Fruit fly (Drosophila melanogaster) whole organism, pupa: ENCODE measurements around the gene snky.

Experiments used
- CG10348 ChIP-seq: fragments of 200-800 bp; sonication (Bioruptor generic); IDR thresholded peaks from 2 replicates; pipeline ENCODE4 v1.3.6; 2022; ENCODE audit warnings: missing biosample characterization, missing genetic modification characterization
- CG12605 ChIP-seq: fragments of 200-800 bp; sonication (Bioruptor generic); IDR thresholded peaks from 2 replicates; pipeline ENCODE4 v1.3.6; 2022; ENCODE audit warnings: missing biosample characterization, missing genetic modification characterization
- CG13204 ChIP-seq: fragments of 200-800 bp; sonication (Bioruptor generic); optimal IDR thresholded peaks from 2 replicates; lab custom pipeline; 2018; ENCODE audit warnings: missing biosample characterization, mild to moderate bottlenecking, missing genetic modification characterization, moderate library complexity
- CG14655 ChIP-seq: fragments of 200-800 bp; sonication (Bioruptor generic); optimal IDR thresholded peaks from 3 replicates; lab custom pipeline; 2017; ENCODE audit warnings: mild to moderate bottlenecking, missing biosample characterization, missing genetic modification reagents, missing genetic modification characterization
- CG15710 ChIP-seq: fragments of 200-800 bp; sonication (Bioruptor generic); optimal IDR thresholded peaks from 2 replicates; lab custom pipeline; 2018; ENCODE audit warnings: missing biosample characterization, mild to moderate bottlenecking, missing genetic modification characterization, moderate library complexity
- CG17806 ChIP-seq: fragments of 200-800 bp; sonication (Bioruptor generic); optimal IDR thresholded peaks from 2 replicates; lab custom pipeline; 2018; ENCODE audit warnings: missing biosample characterization, mild to moderate bottlenecking, missing genetic modification characterization, moderate library complexity
- CG32121 ChIP-seq: fragments of 200-800 bp; sonication (Bioruptor generic); IDR thresholded peaks from 2 replicates; pipeline ENCODE4 v1.3.6; 2022; ENCODE audit warnings: missing biosample characterization, missing genetic modification characterization
- CG34367 ChIP-seq: fragments of 200-800 bp; sonication (Bioruptor generic); optimal IDR thresholded peaks from 2 replicates; lab custom pipeline; 2018; ENCODE audit warnings: missing biosample characterization, mild to moderate bottlenecking, missing genetic modification characterization
- CG4496 ChIP-seq: fragments of 200-800 bp; sonication (Bioruptor generic); IDR thresholded peaks from 3 replicates; pipeline ENCODE4 v1.3.6; 2022; ENCODE audit warnings: missing biosample characterization, missing genetic modification characterization
- CG8159 ChIP-seq: fragments of 200-800 bp; sonication (Bioruptor generic); optimal IDR thresholded peaks from 3 replicates; lab custom pipeline; 2018; ENCODE audit warnings: missing biosample characterization, mild to moderate bottlenecking, missing genetic modification characterization, moderate library complexity
- CG8301 ChIP-seq: fragments of 200-800 bp; sonication (Bioruptor generic); optimal IDR thresholded peaks from 2 replicates; lab custom pipeline; 2018; ENCODE audit warnings: missing biosample characterization, mild to moderate bottlenecking, missing genetic modification characterization
- CG9948 ChIP-seq: fragments of 200-800 bp; sonication (Bioruptor generic); optimal IDR thresholded peaks from 2 replicates; lab custom pipeline; 2018; ENCODE audit warnings: missing biosample characterization, mild to moderate bottlenecking, missing genetic modification characterization, moderate library complexity
- D1 ChIP-seq: fragments of 200-800 bp; sonication (Bioruptor generic); optimal IDR thresholded peaks from 2 replicates; lab custom pipeline; 2018; ENCODE audit warnings: missing biosample characterization, mild to moderate bottlenecking, missing genetic modification characterization, moderate library complexity
- EcR ChIP-seq: fragments of 200-800 bp; sonication (Bioruptor generic); optimal IDR thresholded peaks from 3 replicates; lab custom pipeline; 2019; ENCODE audit warnings: missing biosample characterization, missing genetic modification characterization, mild to moderate bottlenecking, moderate library complexity, missing genetic modification reagents
- Ets98B ChIP-seq: fragments of 200-800 bp; sonication (Bioruptor generic); IDR thresholded peaks from 2 replicates; pipeline ENCODE4 v1.3.6; 2022; ENCODE audit warnings: missing biosample characterization, missing genetic modification characterization
- Pif1A ChIP-seq: fragments of 200-800 bp; sonication (Bioruptor generic); optimal IDR thresholded peaks from 3 replicates; lab custom pipeline; 2016; ENCODE audit warnings: missing biosample characterization, missing genetic modification characterization
- Pif1B ChIP-seq: fragments of 200-800 bp; sonication (Bioruptor generic); optimal IDR thresholded peaks from 3 replicates; lab custom pipeline; 2016; ENCODE audit warnings: missing biosample characterization, missing genetic modification characterization
- Snoo ChIP-seq: fragments of 200-800 bp; sonication (Bioruptor generic); optimal IDR thresholded peaks from 3 replicates; lab custom pipeline; 2017; ENCODE audit warnings: missing biosample characterization, mild to moderate bottlenecking, missing genetic modification characterization, inconsistent platforms
- fd96Ca ChIP-seq: fragments of 200-800 bp; sonication (Bioruptor generic); IDR thresholded peaks from 3 replicates; pipeline ENCODE4 v1.3.6; 2022; ENCODE audit warnings: missing biosample characterization, missing genetic modification characterization
- gl ChIP-seq: fragments of 200-800 bp; sonication (Bioruptor generic); optimal IDR thresholded peaks from 2 replicates; lab custom pipeline; 2018; ENCODE audit warnings: missing biosample characterization, mild to moderate bottlenecking, missing genetic modification characterization
- rn ChIP-seq: fragments of 200-800 bp; sonication (Bioruptor generic); IDR thresholded peaks from 2 replicates; pipeline ENCODE4 v1.3.6; 2022; ENCODE audit warnings: missing biosample characterization, missing genetic modification characterization

The snky gene

DNA sequence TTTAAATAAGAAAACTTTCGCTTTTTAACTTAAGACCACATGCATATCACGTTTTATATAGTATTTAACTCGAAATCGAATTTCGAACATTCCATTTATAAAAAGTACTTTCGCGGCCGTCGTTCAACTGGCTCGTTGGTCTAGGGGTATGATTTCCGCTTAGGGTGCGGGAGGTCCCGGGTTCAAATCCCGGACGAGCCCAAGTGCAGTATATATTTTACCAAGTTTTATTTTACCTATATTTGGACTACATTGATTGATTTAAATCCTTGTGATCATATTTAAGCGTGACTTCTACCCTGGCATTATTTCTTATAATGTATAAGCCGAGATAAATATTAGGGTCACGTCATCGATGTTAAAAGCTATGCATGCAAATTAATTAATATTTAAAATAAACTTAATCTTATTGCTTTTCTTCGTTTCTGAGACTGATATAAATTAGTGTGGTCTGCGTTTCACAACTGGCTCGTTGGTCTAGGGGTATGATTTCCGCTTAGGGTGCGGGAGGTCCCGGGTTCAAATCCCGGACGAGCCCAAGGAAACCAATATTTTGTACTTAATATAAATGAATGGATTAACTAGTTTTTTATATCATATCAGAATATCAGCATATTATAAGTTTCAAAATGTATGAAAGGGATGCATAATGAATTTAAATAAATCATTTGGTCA, 36.9 kb downstream of the snky start:
- TF ChIP-seq CG10348 (GFP tag; lab: Robert Waterston, UW) (no peak), Pif1A (no peak), CG13204 (no peak), CG4496 (GFP tag; lab: Robert Waterston, UW) (no peak), Pif1B (no peak), CG8159 (tag; lab: Kevin White, UChicago) (no peak), CG14655 (GFP tag; lab: Kevin White, UChicago) (no peak), CG9948 (tag; lab: Kevin White, UChicago) (no peak), rn (GFP tag; lab: Robert Waterston, UW) (no peak), CG32121 (no peak), EcR (GFP tag; lab: Kevin White, UChicago) (no peak), Snoo (tag; lab: Kevin White, UChicago) (no peak), CG8301 (tag; lab: Kevin White, UChicago) (no peak), D1 (no peak), fd96Ca (GFP tag; lab: Robert Waterston, UW) (no peak), Ets98B (GFP tag; lab: Robert Waterston, UW) (no peak), CG17806 (tag; lab: Kevin White, UChicago) (no peak)

DNA sequence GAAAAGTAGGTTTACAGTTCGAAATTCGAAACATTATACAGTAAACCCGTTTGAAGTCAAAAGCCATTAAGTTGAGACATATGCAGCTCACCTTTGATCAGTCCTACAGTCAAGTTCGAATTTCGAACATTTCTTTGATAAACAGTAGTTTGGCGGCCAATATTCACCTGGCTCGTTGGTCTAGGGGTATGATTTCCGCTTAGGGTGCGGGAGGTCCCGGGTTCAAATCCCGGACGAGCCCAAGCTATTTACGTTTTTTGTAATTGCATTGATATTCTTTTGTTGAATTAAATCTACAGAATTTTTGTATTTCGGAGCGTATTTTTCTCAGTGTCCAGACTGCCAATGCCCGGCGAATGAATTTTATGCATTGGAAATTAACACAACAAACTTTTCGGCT, 37.9 kb downstream of the snky start:
- TF ChIP-seq CG10348 (GFP tag; lab: Robert Waterston, UW) (no peak), CG8159 (tag; lab: Kevin White, UChicago) (peak; percentile 7)

DNA sequence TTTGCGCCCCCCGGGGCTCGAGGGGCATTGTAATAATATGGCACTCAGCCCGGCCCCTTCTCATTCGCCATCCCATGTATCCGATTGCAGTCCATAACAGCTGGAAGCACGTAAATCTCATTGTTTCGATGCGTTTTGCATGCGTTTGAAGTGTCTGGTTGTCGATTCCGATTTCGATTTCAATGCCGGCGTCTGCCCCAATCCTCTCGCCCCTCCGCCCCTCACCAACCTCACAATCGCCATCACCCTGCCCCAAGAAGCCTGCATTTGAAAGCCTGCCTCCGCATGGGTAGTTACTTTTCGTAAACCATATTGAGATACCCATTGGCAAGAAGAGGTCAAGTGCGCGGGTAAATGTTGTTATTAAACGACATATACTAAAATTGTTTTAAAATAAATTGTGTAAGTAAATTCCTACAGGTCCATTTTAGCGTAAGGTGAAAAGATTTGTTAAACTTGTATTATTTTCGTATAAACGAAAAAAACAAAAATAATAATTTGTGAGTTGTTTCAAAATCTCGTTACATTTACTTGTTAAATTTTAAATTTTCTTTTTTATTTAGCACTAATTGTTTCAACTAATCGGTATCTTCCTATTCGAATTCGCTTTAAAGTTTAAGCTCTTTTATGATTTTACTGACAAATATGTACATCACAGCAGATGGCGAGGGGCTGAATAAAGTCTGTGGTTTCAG, 38.5 kb downstream of the snky start:
- TF ChIP-seq CG13204 (no peak), fd96Ca (GFP tag; lab: Robert Waterston, UW) (no peak), CG8301 (tag; lab: Kevin White, UChicago) (peak; percentile 30), gl (tag; lab: Kevin White, UChicago) (no peak), CG8159 (tag; lab: Kevin White, UChicago) (peak; percentile 79), CG9948 (tag; lab: Kevin White, UChicago) (peak; percentile 84), Pif1B (no peak), CG32121 (no peak), EcR (GFP tag; lab: Kevin White, UChicago) (no peak), Ets98B (GFP tag; lab: Robert Waterston, UW) (no peak), CG10348 (GFP tag; lab: Robert Waterston, UW) (no peak), Snoo (tag; lab: Kevin White, UChicago) (peak; percentile 21), CG34367 (tag; lab: Kevin White, UChicago) (peak; percentile 67), Pif1A (no peak), CG15710 (tag; lab: Kevin White, UChicago) (peak; percentile 76), CG17806 (tag; lab: Kevin White, UChicago) (peak; percentile 64), CG4496 (GFP tag; lab: Robert Waterston, UW) (no peak), rn (GFP tag; lab: Robert Waterston, UW) (no peak; the same call in 1 of the 2 replicates), CG12605 (no peak), CG14655 (GFP tag; lab: Kevin White, UChicago) (peak; percentile 53), D1 (peak; percentile 11)
- TF ChIP-seq, all 21 proteins: peak for 9

DNA sequence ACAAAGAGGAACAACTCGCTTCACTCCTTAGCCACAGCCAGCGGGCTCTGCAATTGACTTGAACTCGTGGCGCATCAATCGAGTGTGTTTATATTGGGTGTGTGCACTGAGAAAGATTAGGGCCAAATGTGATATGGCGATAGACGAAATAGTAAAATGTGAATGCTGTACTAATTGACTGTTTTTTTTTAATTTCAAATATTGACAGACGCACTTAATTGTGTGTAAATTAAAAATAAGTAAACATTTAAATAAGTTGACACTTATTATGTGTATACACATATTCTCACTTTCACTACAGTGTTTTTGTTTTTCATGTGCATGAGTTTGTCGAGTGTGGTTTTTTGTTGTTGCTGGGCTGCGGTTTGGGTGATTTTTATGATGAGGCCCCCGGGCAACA, 39.1 kb downstream of the snky start:
- peak; percentile 56 for TF ChIP-seq CG8301 (tag; lab: Kevin White, UChicago)
- peak; percentile 28 for TF ChIP-seq CG9948 (tag; lab: Kevin White, UChicago)
- TF ChIP-seq CG34367 (tag; lab: Kevin White, UChicago) = peak; percentile 48
- TF ChIP-seq CG15710 (tag; lab: Kevin White, UChicago) = peak; percentile 52
- peak; percentile 74 for TF ChIP-seq fd96Ca (GFP tag; lab: Robert Waterston, UW)
- peak; percentile 67 for TF ChIP-seq CG4496 (GFP tag; lab: Robert Waterston, UW)
- 0 out of 2 replicates have a peak, but pooled peaks have one; percentile 24 for TF ChIP-seq rn (GFP tag; lab: Robert Waterston, UW)
- peak; percentile 40; the same call in 1 of the 2 replicates for TF ChIP-seq Ets98B (GFP tag; lab: Robert Waterston, UW)
- TF ChIP-seq CG12605 = 0 out of 2 replicates have a peak, but pooled peaks have one; percentile 49
- TF ChIP-seq gl (tag; lab: Kevin White, UChicago) = peak; percentile 58
- TF ChIP-seq EcR (GFP tag; lab: Kevin White, UChicago) = peak; percentile 12
- peak; percentile 76 for TF ChIP-seq CG17806 (tag; lab: Kevin White, UChicago)
- no peak for TF ChIP-seq D1
- peak; percentile 78 for TF ChIP-seq Pif1A
- peak; percentile 76 for TF ChIP-seq Pif1B
- peak; percentile 63 for TF ChIP-seq CG8159 (tag; lab: Kevin White, UChicago)
- TF ChIP-seq CG10348 (GFP tag; lab: Robert Waterston, UW) = no peak
- peak; percentile 13 for TF ChIP-seq CG13204
- peak; percentile 60 for TF ChIP-seq CG32121
- peak; percentile 63 for TF ChIP-seq Snoo (tag; lab: Kevin White, UChicago)
- peak; percentile 67 for TF ChIP-seq CG14655 (GFP tag; lab: Kevin White, UChicago)
